Worm (Caenorhabditis elegans) whole organism, mixed stage, embryonic: ENCODE measurements around the gene atp-5.

Experiments
- hlh-1 ChIP-seq: fragments of 150-350 bp; optimal IDR thresholded peaks from 2 replicates; lab custom pipeline; 2014; ENCODE audit warnings: missing biosample characterization, missing genetic modification reagents, missing genetic modification characterization
- unc-62 ChIP-seq: fragments of 150-350 bp; optimal IDR thresholded peaks from 2 replicates; lab custom pipeline; 2014; ENCODE audit warnings: missing biosample characterization, missing genetic modification reagents, missing genetic modification characterization

DNA sequence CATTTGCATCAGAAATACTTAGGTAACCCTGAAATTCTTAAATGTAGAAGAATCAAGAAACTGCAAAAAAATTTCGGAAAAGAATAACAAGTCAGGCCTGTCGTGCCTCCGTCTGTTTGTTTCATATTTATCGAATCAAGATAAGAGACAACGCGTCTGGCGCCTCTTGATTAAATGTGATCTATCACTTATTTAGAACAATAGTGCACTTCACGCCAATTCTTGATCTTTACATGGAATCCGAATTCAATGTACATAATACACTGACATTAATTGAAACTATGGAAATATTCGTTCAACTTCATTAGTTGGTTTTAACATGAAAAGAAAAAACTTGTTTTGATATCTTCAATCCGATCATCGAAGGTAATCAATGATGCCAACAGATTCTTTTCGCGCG, 1.2 kb downstream of the atp-5 start, which contains the start of gene mboa-2:
- TF ChIP-seq hlh-1 (tag; lab: Kevin White, UChicago): no peak
- no peak for TF ChIP-seq unc-62 (GFP tag; lab: Kevin White, UChicago)
